Fruit fly (Drosophila melanogaster): ENCODE measurements around the gene CG13921.

- TF ChIP-seq cnc (optimal IDR thresholded peaks at IDR 0.05) (no peak), tj (GFP tag; optimal IDR thresholded peaks at IDR 0.05) (peak; percentile 12), CG7045 (GFP tag; optimal IDR thresholded peaks at IDR 0.05) (no peak), cic (GFP tag; optimal IDR thresholded peaks at IDR 0.05) (peak; percentile 66), Mnt (GFP tag; optimal IDR thresholded peaks at IDR 0.05) (peak; percentile 23), ovo (GFP tag; optimal IDR thresholded peaks at IDR 0.05) (no peak), kay (GFP tag; ENCODE audit: borderline replicate concordance) (no peak)
Measured at dm6 chr3L:1741655-1742551, 4.8 kb upstream of the CG13921 start.
